Fruit fly (Drosophila melanogaster) ovary, adult (tissue): ENCODE results near the gene Spn85F.

Source experiments
- CG17801 ChIP-seq: fragments of 200-800 bp; optimal IDR thresholded peaks from 2 replicates; lab custom pipeline; 2019; ENCODE audit warnings: missing biosample characterization, mild to moderate bottlenecking, missing genetic modification characterization, moderate library complexity; ENCODE audit not compliant: partially characterized antibody

Spn85F gene

DNA sequence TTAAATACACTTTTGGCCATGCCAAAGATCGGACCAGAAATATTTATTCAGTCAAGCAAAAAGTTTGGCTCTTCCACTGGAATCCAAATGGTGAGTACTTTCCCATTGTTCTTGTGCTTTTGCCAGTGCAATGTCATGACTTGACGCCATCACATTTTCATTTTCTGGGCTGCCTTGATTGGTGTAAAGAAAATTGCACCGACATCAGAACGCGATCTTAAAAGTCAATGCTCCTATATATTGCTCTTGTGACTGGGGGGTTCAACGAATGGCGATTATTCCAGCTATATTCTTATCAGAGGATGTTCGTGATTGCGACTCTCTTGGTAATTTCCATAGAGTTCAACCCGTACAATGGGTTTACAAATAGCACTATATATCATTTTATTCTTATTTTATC, 43.5 kb downstream of the Spn85F start:
- no peak for TF ChIP-seq CG17801

DNA sequence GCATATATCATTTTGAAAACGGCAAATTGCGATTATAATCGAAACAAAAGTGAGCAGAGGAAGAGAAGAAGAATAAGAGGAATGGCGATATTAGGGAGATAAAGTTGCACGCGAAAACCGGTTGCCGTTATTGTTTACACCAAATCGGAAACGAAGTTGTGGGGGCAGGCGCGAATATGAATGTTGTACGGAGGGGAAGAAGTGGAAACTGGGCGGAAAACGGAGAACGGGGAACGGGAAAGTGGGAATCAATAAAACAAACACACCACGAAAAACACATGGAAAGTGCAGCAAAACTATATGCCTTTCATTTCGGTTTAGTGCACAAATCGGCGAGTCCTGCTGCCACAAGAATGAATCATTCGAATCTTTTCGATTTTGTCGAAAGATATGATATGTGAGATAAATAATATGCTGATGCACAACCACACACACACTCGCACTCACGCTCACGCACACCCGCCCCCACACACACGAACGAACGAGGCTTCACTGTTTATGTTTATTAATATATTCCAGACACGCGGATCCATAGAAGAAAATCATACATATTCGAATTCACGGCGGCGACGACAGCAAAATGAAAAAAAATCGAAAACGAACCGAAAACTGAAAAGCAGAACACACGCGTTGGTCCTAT, 45.2 kb downstream of the Spn85F start:
- TF ChIP-seq CG17801 = no peak

DNA sequence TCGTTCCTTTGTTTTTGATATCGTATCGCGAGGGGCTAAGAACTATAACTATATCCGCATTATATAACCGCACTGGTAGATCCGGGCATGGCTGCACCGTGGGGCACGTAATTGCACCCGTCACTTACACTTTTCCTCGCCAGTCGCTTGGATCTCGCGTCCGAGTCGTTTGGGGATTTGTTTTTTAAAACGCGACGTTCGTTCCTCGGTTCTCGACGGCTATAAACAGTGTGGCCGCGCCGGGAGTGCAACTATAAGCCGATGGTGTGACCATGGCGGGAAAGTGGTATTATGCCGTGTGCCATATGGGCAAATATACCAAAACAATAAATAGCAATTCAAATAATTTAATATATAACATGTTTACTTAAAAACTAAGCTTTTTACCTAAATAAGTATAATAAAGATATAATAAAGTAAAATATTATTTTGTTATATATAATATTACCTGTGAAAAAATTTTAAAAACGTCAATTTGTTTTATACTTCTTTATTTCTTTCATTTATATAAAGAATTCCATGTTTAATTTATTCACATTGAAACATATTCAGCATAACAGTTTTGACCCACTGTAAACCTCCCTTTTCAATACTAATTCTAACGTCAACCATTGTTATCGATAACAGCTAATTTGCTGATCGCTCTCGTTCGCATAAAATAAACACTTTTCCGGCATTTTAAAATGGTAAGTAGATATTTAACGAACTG, 45.9 kb downstream of the Spn85F start, which contains the start of the genes Mical and CG3909:
Gene Mical, minus strand, starts transcription at position 232 of the 709 bp plus-strand sequence.
Gene CG3909, plus strand, starts transcription at position 607 of the 709 bp plus-strand sequence.
- TF ChIP-seq CG17801 = peak; percentile 87

DNA sequence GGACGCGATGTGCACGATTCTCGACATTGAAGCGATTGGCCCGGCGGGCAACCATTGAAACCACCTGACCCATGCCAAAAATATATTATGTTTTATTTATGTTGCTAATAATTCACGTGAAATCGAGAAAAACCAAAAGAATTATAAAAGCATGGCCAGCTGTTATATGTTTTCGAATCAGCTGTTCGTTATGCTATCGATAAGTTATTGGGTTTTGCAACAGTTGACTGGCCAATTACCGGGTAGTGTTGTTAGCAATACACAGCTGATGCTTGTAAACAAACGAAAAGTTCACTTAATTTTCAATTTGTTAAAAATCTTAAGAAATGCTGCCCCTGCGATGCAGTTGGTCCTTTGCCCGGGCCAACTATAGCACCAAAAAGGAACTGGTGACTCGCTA, 48.4 kb downstream of the Spn85F start, which contains the start of the genes CG11722 and mtTFB2:
Gene CG11722, minus strand, starts transcription at position 200 of the 400 bp plus-strand sequence.
Gene mtTFB2, plus strand, starts transcription at position 232 of the 400 bp plus-strand sequence.
- peak; percentile 40 for TF ChIP-seq CG17801

DNA sequence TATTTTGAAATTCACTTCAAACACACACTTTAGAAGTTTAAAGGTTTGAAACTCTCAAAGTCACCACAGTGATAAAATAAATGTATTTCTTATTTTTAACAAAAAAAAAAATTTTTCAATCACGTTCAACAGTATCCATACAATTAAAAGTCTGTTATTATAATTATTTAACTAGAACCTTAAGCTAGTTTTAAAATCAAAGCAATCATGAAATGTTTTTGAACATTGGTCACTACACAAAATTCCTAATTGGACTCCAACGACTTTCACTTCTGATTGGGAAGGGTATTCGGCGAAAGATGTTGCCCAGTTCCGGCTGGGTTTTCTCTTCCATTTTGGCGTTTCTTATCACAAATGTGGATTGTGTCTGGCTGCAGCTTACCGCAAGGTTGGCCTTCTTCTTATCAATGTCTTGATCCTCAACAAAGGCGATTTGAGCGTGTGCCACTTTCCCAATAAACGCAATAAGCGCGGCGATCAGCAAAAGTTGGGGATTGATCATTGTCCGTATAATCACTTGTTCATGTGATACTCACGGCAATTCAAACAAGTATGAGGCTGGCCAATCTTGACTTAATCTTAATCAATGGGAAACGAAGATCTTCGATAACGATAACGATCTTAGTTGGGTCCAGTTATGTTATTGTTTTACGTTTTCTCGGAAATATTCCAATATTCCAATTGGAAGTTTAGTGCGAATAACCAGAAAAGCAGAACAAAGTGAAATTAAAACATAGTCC, 51.2 kb downstream of the Spn85F start:
- TF ChIP-seq CG17801 = no peak

DNA sequence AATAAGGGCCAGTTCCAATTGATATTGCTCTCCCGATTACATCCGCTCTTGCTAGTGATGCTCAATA, 51.6 kb downstream of the Spn85F start, which contains the start of gene CG12811:
Gene CG12811, minus strand, starts transcription at position 23 of the 67 bp plus-strand sequence.
- TF ChIP-seq CG17801 = no peak

DNA sequence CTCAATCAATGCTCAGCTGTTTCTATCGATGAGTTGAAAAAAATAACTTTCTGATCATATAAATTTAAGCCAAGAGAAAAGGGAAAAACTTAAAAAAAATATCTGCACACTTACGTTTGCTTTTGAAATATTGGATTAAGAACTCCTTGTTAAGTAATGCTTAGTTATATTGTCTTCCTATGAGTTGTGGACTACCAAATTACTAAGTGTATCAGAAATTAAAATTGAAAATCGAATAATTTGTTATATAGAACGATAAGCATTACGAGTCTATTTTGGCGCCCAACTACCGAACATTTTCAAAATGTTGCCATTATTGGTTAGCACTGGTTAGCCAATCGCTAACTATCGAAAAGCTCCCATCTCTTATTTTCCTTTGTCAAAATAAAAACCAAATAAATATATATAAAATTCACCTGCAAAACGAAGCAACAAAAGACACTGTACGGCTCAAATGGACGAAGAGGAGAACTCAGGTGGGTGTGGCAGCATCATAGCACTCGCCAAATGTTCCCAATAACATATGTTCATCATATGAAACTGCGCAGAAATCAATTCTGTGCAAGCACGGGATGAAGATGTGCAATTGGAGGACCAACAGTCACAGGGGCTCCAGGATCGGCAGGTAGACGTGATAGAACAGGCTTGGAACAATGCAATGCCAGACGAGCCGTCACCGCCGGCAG, 52.0 kb downstream of the Spn85F start, which contains the start of gene ohgt:
Gene ohgt, plus strand, starts transcription at position 358 of the 686 bp plus-strand sequence.
- TF ChIP-seq CG17801 = peak; percentile 8
